Worm (Caenorhabditis elegans): ENCODE results near the gene tat-1.
A peak's percentile ranks its signal among the peaks of the same experiment; 100 is the strongest.

Gene tat-1

DNA sequence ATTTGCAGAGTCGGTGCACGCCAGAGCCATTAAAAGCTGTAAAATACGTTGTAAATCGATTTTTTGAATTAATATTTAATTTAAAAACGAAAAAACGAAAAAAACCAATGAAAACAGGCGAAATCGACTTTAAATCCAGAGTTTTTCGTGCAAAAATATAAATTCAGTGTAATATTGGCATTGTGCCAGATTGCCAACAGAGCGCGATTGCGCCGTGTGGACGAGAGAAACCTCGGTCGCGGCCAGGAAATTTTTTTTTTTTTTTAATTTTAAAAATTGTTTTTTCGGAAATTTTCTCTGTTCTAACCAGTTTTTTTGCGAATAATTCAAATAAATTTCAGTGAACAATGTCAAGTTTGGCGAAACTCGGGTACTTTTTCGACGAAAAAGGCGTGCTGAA is 70.2 kb downstream of the tat-1 start, which contains the start of the genes pph-4.1 and Y75B8A.31 (continued):
- TF ChIP-seq ceh-16 (tag; optimal IDR thresholded peaks at IDR 0.05) = no peak
- TF ChIP-seq nhr-25 (tag; optimal IDR thresholded peaks at IDR 0.05) = peak; percentile 53
- TF ChIP-seq lin-39 (tag; optimal IDR thresholded peaks at IDR 0.05) = peak; percentile 13
- peak; percentile 89 for TF ChIP-seq snpc-4 (tag; optimal IDR thresholded peaks at IDR 0.05)
- TF ChIP-seq nhr-67 (tag; optimal IDR thresholded peaks at IDR 0.05) = no peak
- TF ChIP-seq aly-2 (tag; optimal IDR thresholded peaks at IDR 0.05) = no peak
- peak; percentile 72 for TF ChIP-seq hmg-11 (tag; optimal IDR thresholded peaks at IDR 0.05)
- no peak for TF ChIP-seq nhr-28 (tag; optimal IDR thresholded peaks at IDR 0.05)
- peak; percentile 94 for TF ChIP-seq pha-4 (tag; optimal IDR thresholded peaks at IDR 0.05)
- TF ChIP-seq R02D3.7 (tag; optimal IDR thresholded peaks at IDR 0.05) = peak; percentile 58
- no peak for TF ChIP-seq ceh-82 (tag; optimal IDR thresholded peaks at IDR 0.05)
- TF ChIP-seq unc-39 (tag; optimal IDR thresholded peaks at IDR 0.05) = no peak
- TF ChIP-seq elt-2 (tag; optimal IDR thresholded peaks at IDR 0.05) = peak; percentile 54
- peak; percentile 98 for TF ChIP-seq lin-15B (tag; optimal IDR thresholded peaks at IDR 0.05)
- TF ChIP-seq mdl-1 (tag; optimal IDR thresholded peaks at IDR 0.05) = no peak
- TF ChIP-seq pqm-1 (tag; optimal IDR thresholded peaks at IDR 0.05) = peak; percentile 45

DNA sequence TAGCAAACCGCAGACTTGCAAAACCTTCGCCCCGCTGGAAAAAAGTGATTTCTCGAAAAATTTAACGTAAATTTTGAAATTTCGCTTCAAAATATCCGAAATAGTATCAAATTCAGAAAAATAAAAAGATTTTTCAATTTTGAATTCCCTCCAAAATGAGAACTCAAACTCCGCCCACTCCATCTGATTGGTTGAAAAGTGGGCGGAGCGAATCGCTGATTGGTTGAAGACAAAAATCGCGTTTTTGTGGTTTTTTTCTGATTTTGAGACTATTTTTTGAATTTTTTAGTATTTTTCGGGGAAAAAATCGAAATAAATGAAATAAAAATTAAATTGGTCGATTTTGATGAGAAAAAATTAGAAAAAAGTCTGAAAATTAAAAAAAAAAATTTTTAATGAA is 72.5 kb downstream of the tat-1 start:
- peak; percentile 87 for TF ChIP-seq nfya-1 (tag; optimal IDR thresholded peaks at IDR 0.05; ENCODE audit: insufficient read depth)
- no peak for TF ChIP-seq fos-1 (tag; optimal IDR thresholded peaks at IDR 0.05)

All from whole organism, L3 larva.